Worm (Caenorhabditis elegans) whole organism, mixed stage, embryonic: ENCODE results near the gene T19C4.24.

Experiments used
- M03D4.4 ChIP-seq: sonication (generic microtip); optimal IDR thresholded peaks from 2 replicates; lab custom pipeline; 2017; ENCODE audit warnings: mild to moderate bottlenecking, missing genetic modification characterization, missing compliant biosample characterization
- bed-3 ChIP-seq: fragments of 200-800 bp; sonication (Bioruptor generic); optimal IDR thresholded peaks from 3 replicates; lab custom pipeline; 2018; ENCODE audit warnings: mild to moderate bottlenecking, missing genetic modification characterization, moderate library complexity, missing compliant biosample characterization
- blmp-1 ChIP-seq: fragments of 150-350 bp; optimal IDR thresholded peaks from 2 replicates; lab custom pipeline; 2014; ENCODE audit warnings: missing biosample characterization, missing genetic modification characterization
- ceh-39 ChIP-seq: fragments of 150-350 bp; optimal IDR thresholded peaks from 2 replicates; lab custom pipeline; 2014; ENCODE audit warnings: missing biosample characterization, missing genetic modification characterization
- ceh-43 ChIP-seq: fragments of 200-800 bp; sonication (Bioruptor generic); optimal IDR thresholded peaks from 2 replicates; lab custom pipeline; 2018; ENCODE audit warnings: mild to moderate bottlenecking, missing genetic modification characterization, moderate library complexity, missing compliant biosample characterization
- ceh-83 ChIP-seq: fragments of 200-800 bp; sonication (Bioruptor generic); optimal IDR thresholded peaks from 2 replicates; lab custom pipeline; 2018; ENCODE audit warnings: mild to moderate bottlenecking, missing genetic modification characterization, missing compliant biosample characterization
- ces-1 ChIP-seq: fragments of 150-350 bp; optimal IDR thresholded peaks from 2 replicates; lab custom pipeline; 2014; ENCODE audit warnings: missing biosample characterization, missing genetic modification reagents, missing genetic modification characterization
- cnd-1 ChIP-seq: fragments of 200-800 bp; sonication (Bioruptor generic); optimal IDR thresholded peaks from 2 replicates; lab custom pipeline; 2018; ENCODE audit warnings: mild to moderate bottlenecking, missing genetic modification characterization, missing compliant biosample characterization
- drap-1 ChIP-seq: fragments of 200-800 bp; sonication (Bioruptor generic); optimal IDR thresholded peaks from 3 replicates; lab custom pipeline; 2018; ENCODE audit warnings: mild to moderate bottlenecking, missing genetic modification characterization, missing compliant biosample characterization
- elt-1 ChIP-seq: sonication (generic microtip); optimal IDR thresholded peaks from 2 replicates; lab custom pipeline; 2017; ENCODE audit warnings: missing genetic modification characterization, mild to moderate bottlenecking, missing compliant biosample characterization, antibody characterized with exemption, moderate library complexity, borderline replicate concordance; ENCODE audit not compliant: insufficient read depth
- elt-3 ChIP-seq: fragments of 150-350 bp; optimal IDR thresholded peaks from 2 replicates; lab custom pipeline; 2014; ENCODE audit warnings: missing biosample characterization, missing genetic modification characterization
- flh-1 ChIP-seq: fragments of 200-800 bp; sonication (Bioruptor generic); optimal IDR thresholded peaks from 2 replicates; lab custom pipeline; 2018; ENCODE audit warnings: mild to moderate bottlenecking, missing genetic modification characterization, moderate library complexity, missing compliant biosample characterization
- ham-2 ChIP-seq: fragments of 200-800 bp; sonication (Bioruptor generic); optimal IDR thresholded peaks from 2 replicates; lab custom pipeline; 2018; ENCODE audit warnings: mild to moderate bottlenecking, missing genetic modification characterization, missing compliant biosample characterization
- hlh-1 ChIP-seq: fragments of 150-350 bp; optimal IDR thresholded peaks from 2 replicates; lab custom pipeline; 2014; ENCODE audit warnings: missing biosample characterization, missing genetic modification reagents, missing genetic modification characterization
- lin-32 ChIP-seq: fragments of 200-800 bp; sonication (Bioruptor generic); optimal IDR thresholded peaks from 2 replicates; lab custom pipeline; 2018; ENCODE audit warnings: mild to moderate bottlenecking, missing genetic modification characterization, missing compliant biosample characterization
- lsy-2 ChIP-seq: fragments of 150-350 bp; optimal IDR thresholded peaks from 2 replicates; lab custom pipeline; 2014; ENCODE audit warnings: missing biosample characterization, missing genetic modification characterization
- mab-5 ChIP-seq: fragments of 150-350 bp; optimal IDR thresholded peaks from 2 replicates; lab custom pipeline; 2014; ENCODE audit warnings: missing biosample characterization, missing genetic modification characterization
- mep-1 ChIP-seq: fragments of 150-350 bp; optimal IDR thresholded peaks from 2 replicates; lab custom pipeline; 2017; ENCODE audit warnings: missing biosample characterization, missing genetic modification reagents, missing genetic modification characterization, inconsistent platforms
- mls-2 ChIP-seq: sonication (generic microtip); optimal IDR thresholded peaks from 2 replicates; lab custom pipeline; 2016; ENCODE audit warnings: mild to moderate bottlenecking, missing genetic modification characterization, moderate library complexity, missing compliant biosample characterization
- nhr-12 ChIP-seq: fragments of 150-350 bp; optimal IDR thresholded peaks from 2 replicates; lab custom pipeline; 2014; ENCODE audit warnings: missing biosample characterization, missing genetic modification characterization
- nhr-2 ChIP-seq: fragments of 150-350 bp; optimal IDR thresholded peaks from 2 replicates; lab custom pipeline; 2014; ENCODE audit warnings: missing biosample characterization, missing genetic modification characterization
- nhr-237 ChIP-seq: fragments of 150-350 bp; optimal IDR thresholded peaks from 2 replicates; lab custom pipeline; 2014; ENCODE audit warnings: missing biosample characterization, missing genetic modification characterization
- nhr-28 ChIP-seq: fragments of 150-350 bp; optimal IDR thresholded peaks from 2 replicates; lab custom pipeline; 2014; ENCODE audit warnings: missing biosample characterization, missing genetic modification characterization
- nhr-76 ChIP-seq: sonication (generic microtip); optimal IDR thresholded peaks from 2 replicates; lab custom pipeline; 2017; ENCODE audit warnings: missing biosample characterization, missing genetic modification characterization
- pha-4 ChIP-seq: fragments of 150-350 bp; optimal IDR thresholded peaks from 2 replicates; lab custom pipeline; 2018; ENCODE audit warnings: missing biosample characterization, missing genetic modification reagents, missing genetic modification characterization
- sem-2 ChIP-seq: fragments of 200-800 bp; sonication (Bioruptor generic); optimal IDR thresholded peaks from 2 replicates; lab custom pipeline; 2018; ENCODE audit warnings: mild to moderate bottlenecking, missing genetic modification characterization, missing compliant biosample characterization
- tbx-8 ChIP-seq: fragments of 200-800 bp; sonication (Bioruptor generic); optimal IDR thresholded peaks from 2 replicates; lab custom pipeline; 2018; ENCODE audit warnings: mild to moderate bottlenecking, missing genetic modification characterization, moderate library complexity, missing compliant biosample characterization
- unc-39 ChIP-seq: fragments of 150-350 bp; optimal IDR thresholded peaks from 2 replicates; lab custom pipeline; 2014; ENCODE audit warnings: missing biosample characterization, missing genetic modification characterization
- unc-62 ChIP-seq: fragments of 150-350 bp; optimal IDR thresholded peaks from 2 replicates; lab custom pipeline; 2014; ENCODE audit warnings: missing biosample characterization, missing genetic modification reagents, missing genetic modification characterization
- zip-8 ChIP-seq: fragments of 150-350 bp; optimal IDR thresholded peaks from 2 replicates; lab custom pipeline; 2014; ENCODE audit warnings: missing biosample characterization, missing genetic modification characterization
- ztf-11 ChIP-seq: fragments of 150-350 bp; optimal IDR thresholded peaks from 2 replicates; lab custom pipeline; 2014; ENCODE audit warnings: missing biosample characterization, missing genetic modification characterization

T19C4.24 gene

ce11 chrV:11180951-11181350 is 34.1 kb upstream of the T19C4.24 start:
- TF ChIP-seq mab-5 (tag; lab: Kevin White, UChicago) (no peak), tbx-8 (no peak), ceh-83 (GFP tag; lab: Kevin White, UChicago) (no peak), nhr-237 (tag; lab: Kevin White, UChicago) (no peak), blmp-1 (tag; lab: Kevin White, UChicago) (no peak), hlh-1 (tag; lab: Kevin White, UChicago) (no peak), pha-4 (tag; lab: Kevin White, UChicago) (no peak), mep-1 (tag; lab: Kevin White, UChicago) (no peak), unc-39 (tag; lab: Kevin White, UChicago) (no peak), unc-62 (GFP tag; lab: Kevin White, UChicago) (no peak), ztf-11 (tag; lab: Kevin White, UChicago) (no peak), zip-8 (no peak), ceh-43 (GFP tag; lab: Kevin White, UChicago) (no peak), sem-2 (GFP tag; lab: Kevin White, UChicago) (no peak), nhr-28 (no peak), elt-3 (tag; lab: Kevin White, UChicago) (no peak), drap-1 (GFP tag; lab: Kevin White, UChicago) (no peak)
- TF ChIP-seq, all 35 proteins: peak for 0

- TF ChIP-seq mab-5 (tag; lab: Kevin White, UChicago) (no peak), ham-2 (GFP tag; lab: Kevin White, UChicago) (no peak), mep-1 (tag; lab: Kevin White, UChicago) (no peak), nhr-12 (no peak), ceh-39 (no peak), nhr-76 (no peak), cnd-1 (no peak), M03D4.4 (tag; lab: Kevin White, UChicago) (no peak), tbx-8 (no peak), ceh-83 (GFP tag; lab: Kevin White, UChicago) (no peak)
These were observed 30.8 kb upstream of the T19C4.24 start, which contains the start of gene gpa-1 for ce11 chrV:11177577-11177976. gpa-1 (minus strand) TSS chrV:11177677.

- peak; percentile 2 for TF ChIP-seq sem-2 (GFP tag; lab: Kevin White, UChicago)
These were observed 30.0 kb upstream of the T19C4.24 start for ce11 chrV:11176693-11177304.

- TF ChIP-seq nhr-76, result no peak
- peak; percentile 55 for TF ChIP-seq ceh-83 (GFP tag; lab: Kevin White, UChicago)
- TF ChIP-seq, all 35 proteins: peak for 1
These were observed 27.9 kb upstream of the T19C4.24 start for ce11 chrV:11174663-11175062.

ce11 chrV:11172667-11173066 is 25.9 kb upstream of the T19C4.24 start:
- TF ChIP-seq drap-1 (GFP tag; lab: Kevin White, UChicago) (no peak), unc-62 (GFP tag; lab: Kevin White, UChicago) (no peak), ceh-43 (GFP tag; lab: Kevin White, UChicago) (no peak), mls-2 (tag; lab: Kevin White, UChicago) (no peak), lin-32 (GFP tag; lab: Kevin White, UChicago) (no peak), blmp-1 (tag; lab: Kevin White, UChicago) (no peak), hlh-1 (tag; lab: Kevin White, UChicago) (no peak), unc-39 (tag; lab: Kevin White, UChicago) (no peak), mab-5 (tag; lab: Kevin White, UChicago) (no peak), nhr-12 (no peak), ceh-83 (GFP tag; lab: Kevin White, UChicago) (no peak), ces-1 (GFP tag; lab: Kevin White, UChicago) (no peak), elt-1 (tag; lab: Kevin White, UChicago) (no peak), tbx-8 (no peak), mep-1 (tag; lab: Kevin White, UChicago) (no peak), M03D4.4 (tag; lab: Kevin White, UChicago) (no peak), cnd-1 (no peak), elt-3 (tag; lab: Kevin White, UChicago) (no peak), nhr-2 (no peak), ztf-11 (tag; lab: Kevin White, UChicago) (no peak)

- TF ChIP-seq nhr-12 (no peak), ceh-39 (no peak), pha-4 (tag; lab: Kevin White, UChicago) (no peak), bed-3 (no peak), unc-39 (tag; lab: Kevin White, UChicago) (no peak), lsy-2 (no peak), flh-1 (no peak), ces-1 (GFP tag; lab: Kevin White, UChicago) (no peak)
These were observed 25.1 kb upstream of the T19C4.24 start, which contains the start of gene T19C4.5 for ce11 chrV:11171906-11172305. T19C4.5 (plus strand) TSS chrV:11172213.
